Worm (Caenorhabditis elegans) whole organism, L4/young adult: Measurements from ENCODE around the gene srg-5.

Experiments used
- W03F9.2 ChIP-seq: fragments of 150-350 bp; optimal IDR thresholded peaks from 2 replicates; lab custom pipeline; 2014; ENCODE audit warnings: missing biosample characterization, missing genetic modification characterization
- dao-5 ChIP-seq: sonication (generic microtip); optimal IDR thresholded peaks from 2 replicates; lab custom pipeline; 2016; ENCODE audit warnings: missing genotype, missing genetic modification characterization, moderate library complexity, missing compliant biosample characterization
- him-1 ChIP-seq: sonication (generic microtip); optimal IDR thresholded peaks from 2 replicates; lab custom pipeline; 2016; ENCODE audit warnings: missing genotype, missing genetic modification reagents, missing genetic modification characterization, missing compliant biosample characterization

The srg-5 gene

DNA sequence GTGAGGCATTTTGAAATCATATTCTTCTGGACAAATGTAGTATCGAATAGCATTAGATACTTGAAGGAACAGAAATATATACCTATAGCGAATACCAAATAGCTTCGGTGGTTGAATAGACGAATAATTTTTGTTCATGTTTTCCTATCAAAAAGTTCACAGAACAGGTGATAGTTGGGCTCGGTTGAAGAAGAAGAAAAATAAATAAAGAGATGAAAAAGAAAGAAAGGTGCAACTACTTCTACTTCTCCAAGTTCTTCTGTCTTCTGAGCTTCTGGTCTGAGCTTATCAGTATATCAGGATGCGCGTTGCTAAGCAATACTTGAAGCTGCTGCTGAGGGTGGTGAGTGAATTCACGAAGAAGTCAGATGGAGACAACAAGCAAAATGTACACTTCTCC lies 50.4 kb downstream of the srg-5 start, which contains the start of gene C23G10.10:
TSS of gene C23G10.10 (minus strand) at position 101 of the 400 bp plus-strand sequence.
- TF ChIP-seq him-1 (tag; lab: Kevin White, UChicago) = no peak
- TF ChIP-seq W03F9.2 (tag; lab: Kevin White, UChicago) = no peak
- TF ChIP-seq dao-5 = no peak
